Fruit fly (Drosophila melanogaster): ENCODE data around the gene CG32445.

CG32445 gene

DNA sequence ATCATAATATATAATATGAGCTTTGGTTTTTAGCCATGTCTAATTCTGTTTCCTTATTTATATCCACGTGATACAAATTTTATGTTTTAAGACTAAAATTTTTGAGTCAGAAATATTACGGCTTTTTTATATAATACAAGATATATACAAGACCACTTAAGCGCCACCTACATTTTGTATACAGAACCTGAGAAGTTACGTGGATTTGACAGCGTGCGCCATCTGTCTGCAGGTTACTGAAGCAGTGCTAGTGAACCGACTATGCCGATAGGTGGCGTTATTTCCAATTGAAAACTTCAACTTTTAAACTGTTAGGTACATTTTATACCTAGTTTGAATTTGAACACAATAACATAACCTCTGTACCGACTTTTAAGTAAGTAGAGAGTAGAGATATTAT is 13.6 kb downstream of the CG32445 start (continued):
- TF ChIP-seq luna (GFP tag; optimal IDR thresholded peaks at IDR 0.05) (no peak), Xrp1 (GFP tag; IDR thresholded peaks at IDR 0.05) (no peak), CG9609 (GFP tag; optimal IDR thresholded peaks at IDR 0.05) (peak; percentile 65), CG1792 (GFP tag; optimal IDR thresholded peaks at IDR 0.05) (peak; percentile 45), CG4617 (GFP tag; optimal IDR thresholded peaks at IDR 0.05; ENCODE audit: borderline replicate concordance) (peak; percentile 42), kni (GFP tag; optimal IDR thresholded peaks at IDR 0.05) (no peak), NFAT (GFP tag; IDR thresholded peaks at IDR 0.05) (peak; percentile 88), tio (GFP tag; optimal IDR thresholded peaks at IDR 0.05) (peak; percentile 36), hbn (GFP tag; IDR thresholded peaks at IDR 0.05; ENCODE audit: partially characterized antibody) (no peak), Dp (GFP tag; optimal IDR thresholded peaks at IDR 0.05) (peak; percentile 39), Bgb (GFP tag; IDR thresholded peaks at IDR 0.05; ENCODE audit: partially characterized antibody) (peak; percentile 76), CG6254 (GFP tag; optimal IDR thresholded peaks at IDR 0.05) (no peak), br (optimal IDR thresholded peaks at IDR 0.05) (no peak), CG18599 (GFP tag; optimal IDR thresholded peaks at IDR 0.05) (no peak), Atf6 (GFP tag; IDR thresholded peaks at IDR 0.05) (no peak), gem (tag; optimal IDR thresholded peaks at IDR 0.05) (peak; percentile 76), Taf1 (GFP tag; IDR thresholded peaks at IDR 0.05) (no peak), CG6765 (GFP tag; optimal IDR thresholded peaks at IDR 0.05) (no peak), CG13296 (GFP tag; optimal IDR thresholded peaks at IDR 0.05) (no peak), Awh (GFP tag; IDR thresholded peaks at IDR 0.05) (no peak), CG17361 (GFP tag; IDR thresholded peaks at IDR 0.05) (peak; percentile 68), CG12071 (GFP tag; optimal IDR thresholded peaks at IDR 0.05) (no peak), MBD-R2 (GFP tag; IDR thresholded peaks at IDR 0.05) (peak; percentile 29; the same call in 1 of the 2 replicates), odd (GFP tag; optimal IDR thresholded peaks at IDR 0.05) (no peak), fru (optimal IDR thresholded peaks at IDR 0.05) (no peak), CG17612 (GFP tag; IDR thresholded peaks at IDR 0.05) (no peak), chm (GFP tag; IDR thresholded peaks at IDR 0.05) (no peak; the same call in 1 of the 2 replicates), CG2712 (tag; optimal IDR thresholded peaks at IDR 0.05) (peak; percentile 79), CG31388 (GFP tag; optimal IDR thresholded peaks at IDR 0.05) (peak; percentile 31), maf-S (GFP tag; optimal IDR thresholded peaks at IDR 0.05) (peak; percentile 30), bowl (GFP tag; IDR thresholded peaks at IDR 0.05) (no peak), CG10366 (GFP tag; IDR thresholded peaks at IDR 0.05) (peak; percentile 69), CG13894 (tag; optimal IDR thresholded peaks at IDR 0.05) (peak; percentile 57), CkIIα-i1 (GFP tag; IDR thresholded peaks at IDR 0.05) (no peak), CG6175 (GFP tag; IDR thresholded peaks at IDR 0.05) (peak; percentile 46; the same call in 1 of the 3 replicates), corto (GFP tag; optimal IDR thresholded peaks at IDR 0.05) (no peak), CG2129 (GFP tag; IDR thresholded peaks at IDR 0.05; ENCODE audit: partially characterized antibody) (no peak), CG11398 (GFP tag; optimal IDR thresholded peaks at IDR 0.05) (no peak), CG1529 (GFP tag; optimal IDR thresholded peaks at IDR 0.05) (no peak), Hr3 (GFP tag; optimal IDR thresholded peaks at IDR 0.05) (peak; percentile 81), CrebB (tag; optimal IDR thresholded peaks at IDR 0.05) (peak; percentile 18), lola (GFP tag; optimal IDR thresholded peaks at IDR 0.05) (peak in 1 of 3 experiments; percentile 26), seq (GFP tag; IDR thresholded peaks at IDR 0.05) (0 out of 2 replicates have a peak, but pooled peaks have one; percentile 19), ab (GFP tag; optimal IDR thresholded peaks at IDR 0.05) (peak; percentile 57), CG42726 (GFP tag; IDR thresholded peaks at IDR 0.05; ENCODE audit: partially characterized antibody) (peak; percentile 79), shn (GFP tag; optimal IDR thresholded peaks at IDR 0.05) (peak; percentile 58), Rx (GFP tag; IDR thresholded peaks at IDR 0.05) (0 out of 2 replicates have a peak, but pooled peaks have one; percentile 12), bigmax (GFP tag; optimal IDR thresholded peaks at IDR 0.05) (peak; percentile 76), CG1233 (GFP tag; optimal IDR thresholded peaks at IDR 0.05) (peak; percentile 70), CG11093 (GFP tag; IDR thresholded peaks at IDR 0.05) (no peak), gcm (GFP tag; optimal IDR thresholded peaks at IDR 0.05) (peak; percentile 9), Hmr (GFP tag; optimal IDR thresholded peaks at IDR 0.05) (peak; percentile 70)
